Fruit fly (Drosophila melanogaster): ENCODE data around the gene mEFTs.

DNA sequence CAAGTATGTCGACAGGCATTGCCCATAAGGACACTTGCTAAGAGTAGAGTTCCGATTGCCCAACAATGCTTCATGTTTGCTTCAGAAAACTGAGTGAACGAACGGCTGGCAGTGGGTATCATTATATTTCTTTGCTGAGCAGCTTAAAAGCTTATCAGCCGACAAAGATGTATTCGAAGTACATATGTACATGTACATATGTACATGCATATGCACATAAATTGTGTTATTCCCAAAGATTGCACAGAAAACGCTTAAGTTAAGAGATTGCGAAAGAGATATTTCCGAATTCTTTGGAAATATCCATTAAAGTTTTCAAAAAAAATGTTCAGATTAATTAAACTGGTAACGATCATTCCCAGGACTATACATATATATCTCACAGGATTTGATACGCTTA, 45.1 kb downstream of the mEFTs start, which contains the start of gene SPH93:
- TF ChIP-seq insv (optimal IDR thresholded peaks at IDR 0.05) (no peak), h (optimal IDR thresholded peaks at IDR 0.05) (no peak), Myc (optimal IDR thresholded peaks at IDR 0.05) (no peak), ttk (optimal IDR thresholded peaks at IDR 0.05) (no peak), Sin3A (optimal IDR thresholded peaks at IDR 0.05) (no peak)

Measured in Kc167 (cell line).